Fruit fly (Drosophila melanogaster): ENCODE results near the gene CG11986.

Gene CG11986

DNA sequence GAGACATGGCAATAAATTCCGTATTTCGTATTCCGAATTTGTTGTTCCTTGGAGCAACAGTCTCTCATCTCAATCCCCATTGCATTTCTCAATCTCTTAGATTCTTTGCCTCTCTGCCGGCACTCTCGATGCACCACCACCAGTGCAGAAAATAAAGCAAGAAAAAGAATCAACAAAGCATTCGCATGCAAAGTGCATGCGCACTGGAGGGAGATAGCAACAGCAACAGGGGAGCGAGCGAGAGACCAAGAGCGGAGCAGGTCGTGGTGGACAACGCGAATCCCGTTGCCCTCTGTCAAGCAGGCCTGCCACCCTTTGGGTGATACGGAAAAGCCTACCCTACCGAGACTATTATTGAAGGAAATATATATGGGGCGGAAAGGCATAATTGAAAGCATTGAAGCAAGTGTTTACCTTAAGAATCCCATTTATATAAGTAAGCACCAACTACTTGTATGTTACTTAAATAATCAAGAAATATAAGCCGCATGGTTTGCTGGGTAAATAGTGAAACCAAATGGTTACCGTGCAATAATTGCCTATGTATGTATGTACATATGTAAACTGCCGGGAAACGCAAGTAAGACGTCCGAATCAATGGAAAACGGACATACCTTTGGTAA, 41.3 kb downstream of the CG11986 start (continued):
- TF ChIP-seq Ets96B (tag; optimal IDR thresholded peaks at IDR 0.05) (peak; percentile 60), CG15336 (GFP tag; IDR thresholded peaks at IDR 0.05) (no peak), CG6854 (GFP tag; optimal IDR thresholded peaks at IDR 0.05) (peak; percentile 70), Met (GFP tag; optimal IDR thresholded peaks at IDR 0.05) (peak; percentile 13), acj6 (GFP tag; optimal IDR thresholded peaks at IDR 0.05) (no peak), CG9139 (GFP tag; optimal IDR thresholded peaks at IDR 0.05) (peak; percentile 72), ss (GFP tag; optimal IDR thresholded peaks at IDR 0.05) (peak; percentile 81 to 83), eg (GFP tag; IDR thresholded peaks at IDR 0.05) (no peak), CG6808 (GFP tag; optimal IDR thresholded peaks at IDR 0.05) (peak; percentile 74), topi (GFP tag; optimal IDR thresholded peaks at IDR 0.05) (no peak), Sox15 (GFP tag; optimal IDR thresholded peaks at IDR 0.05) (no peak), fd59A (GFP tag; optimal IDR thresholded peaks at IDR 0.05) (peak; percentile 30), Ets21C (GFP tag; optimal IDR thresholded peaks at IDR 0.05) (no peak), CG4318 (GFP tag; optimal IDR thresholded peaks at IDR 0.05) (no peak), Hr38 (GFP tag; optimal IDR thresholded peaks at IDR 0.05) (no peak), CG8319 (GFP tag; optimal IDR thresholded peaks at IDR 0.05) (no peak), dac (GFP tag; optimal IDR thresholded peaks at IDR 0.05) (no peak), fd85E (GFP tag; optimal IDR thresholded peaks at IDR 0.05) (peak; percentile 11), OdsH (GFP tag; optimal IDR thresholded peaks at IDR 0.05) (peak; percentile 6)

dm6 chr3R:9057032-9057397, 41.8 kb downstream of the CG11986 start:
- no peak for TF ChIP-seq CG8632 (GFP tag; optimal IDR thresholded peaks at IDR 0.05)
- no peak for TF ChIP-seq ss (GFP tag; optimal IDR thresholded peaks at IDR 0.05)
- TF ChIP-seq Eip75B (GFP tag; optimal IDR thresholded peaks at IDR 0.05) = no peak
- no peak for TF ChIP-seq Lpt (GFP tag; optimal IDR thresholded peaks at IDR 0.05)
- TF ChIP-seq CG6854 (GFP tag; optimal IDR thresholded peaks at IDR 0.05) = no peak
- TF ChIP-seq CG32006 (GFP tag; optimal IDR thresholded peaks at IDR 0.05) = no peak
- TF ChIP-seq CG34406 (GFP tag; optimal IDR thresholded peaks at IDR 0.05) = no peak
- no peak for TF ChIP-seq Sox14 (GFP tag; optimal IDR thresholded peaks at IDR 0.05)
- TF ChIP-seq spab (GFP tag; optimal IDR thresholded peaks at IDR 0.05) = no peak
- no peak for TF ChIP-seq CG3919 (GFP tag; optimal IDR thresholded peaks at IDR 0.05)
- no peak for TF ChIP-seq Eip93F (GFP tag; optimal IDR thresholded peaks at IDR 0.05)
- TF ChIP-seq salr (GFP tag; optimal IDR thresholded peaks at IDR 0.05) = no peak
- TF ChIP-seq CG6808 (GFP tag; optimal IDR thresholded peaks at IDR 0.05) = no peak
- no peak for TF ChIP-seq Sox102F (GFP tag; optimal IDR thresholded peaks at IDR 0.05)
- TF ChIP-seq fd85E (GFP tag; optimal IDR thresholded peaks at IDR 0.05) = no peak
- no peak for TF ChIP-seq CG4318 (GFP tag; optimal IDR thresholded peaks at IDR 0.05)
- no peak for TF ChIP-seq CG31627 (GFP tag; optimal IDR thresholded peaks at IDR 0.05)
- no peak for TF ChIP-seq OdsH (GFP tag; optimal IDR thresholded peaks at IDR 0.05)

dm6 chr3R:9057398-9058058, 42.3 kb downstream of the CG11986 start:
- TF ChIP-seq cyc (GFP tag; optimal IDR thresholded peaks at IDR 0.05) = peak; percentile 87
- TF ChIP-seq Eip75B (GFP tag; optimal IDR thresholded peaks at IDR 0.05) = peak; percentile 79
- peak; percentile 83 for TF ChIP-seq lz (GFP tag; optimal IDR thresholded peaks at IDR 0.05)
- peak; percentile 73 for TF ChIP-seq CG10669 (GFP tag; optimal IDR thresholded peaks at IDR 0.05)
- peak; percentile 93 for TF ChIP-seq CG3919 (GFP tag; optimal IDR thresholded peaks at IDR 0.05)
- TF ChIP-seq OdsH (GFP tag; optimal IDR thresholded peaks at IDR 0.05) = peak; percentile 92
- TF ChIP-seq Hr38 (GFP tag; optimal IDR thresholded peaks at IDR 0.05) = peak; percentile 34
- peak; percentile 92 for TF ChIP-seq topi (GFP tag; optimal IDR thresholded peaks at IDR 0.05)
- peak; percentile 72 for TF ChIP-seq CG11762 (GFP tag; optimal IDR thresholded peaks at IDR 0.05; ENCODE audit: insufficient read depth)
- peak; percentile 22 for TF ChIP-seq CG11902 (GFP tag; optimal IDR thresholded peaks at IDR 0.05)
- TF ChIP-seq CG4318 (GFP tag; optimal IDR thresholded peaks at IDR 0.05) = peak; percentile 96
- TF ChIP-seq acj6 (GFP tag; optimal IDR thresholded peaks at IDR 0.05) = peak; percentile 87
- peak; percentile 58 for TF ChIP-seq fkh (GFP tag; optimal IDR thresholded peaks at IDR 0.05)
- peak; percentile 68 for TF ChIP-seq CG31627 (GFP tag; optimal IDR thresholded peaks at IDR 0.05)
- peak; percentile 94 for TF ChIP-seq dac (GFP tag; optimal IDR thresholded peaks at IDR 0.05)
- TF ChIP-seq salr (GFP tag; optimal IDR thresholded peaks at IDR 0.05) = peak; percentile 15 to 97
- TF ChIP-seq Sox102F (GFP tag; optimal IDR thresholded peaks at IDR 0.05) = peak; percentile 92
- TF ChIP-seq net (GFP tag; optimal IDR thresholded peaks at IDR 0.05) = peak; percentile 95
- peak; percentile 59 for TF ChIP-seq fd85E (GFP tag; optimal IDR thresholded peaks at IDR 0.05)
- no peak for TF ChIP-seq CG8119 (GFP tag; IDR thresholded peaks at IDR 0.05)
- peak; percentile 86 for TF ChIP-seq Ets96B (tag; optimal IDR thresholded peaks at IDR 0.05)
- TF ChIP-seq CG16779 (tag; optimal IDR thresholded peaks at IDR 0.05) = peak; percentile 83
- TF ChIP-seq CG3032 (tag; optimal IDR thresholded peaks at IDR 0.05) = peak; percentile 85
- peak; percentile 92 for TF ChIP-seq Hr4 (GFP tag; optimal IDR thresholded peaks at IDR 0.05)
- TF ChIP-seq esn (GFP tag; optimal IDR thresholded peaks at IDR 0.05) = peak; percentile 92
- TF ChIP-seq spab (GFP tag; optimal IDR thresholded peaks at IDR 0.05) = peak; percentile 77
- peak; percentile 83 for TF ChIP-seq CG7368 (GFP tag; optimal IDR thresholded peaks at IDR 0.05)
- peak; percentile 91 for TF ChIP-seq Met (GFP tag; optimal IDR thresholded peaks at IDR 0.05)

Measured in whole organism, prepupa.